Worm (Caenorhabditis elegans) whole organism, mixed stage, embryonic: ENCODE measurements around the gene elo-3.

Experiments
- M03D4.4 ChIP-seq: sonication (generic microtip); optimal IDR thresholded peaks from 2 replicates; lab custom pipeline; 2017; ENCODE audit warnings: mild to moderate bottlenecking, missing genetic modification characterization, missing compliant biosample characterization
- bed-3 ChIP-seq: fragments of 200-800 bp; sonication (Bioruptor generic); optimal IDR thresholded peaks from 3 replicates; lab custom pipeline; 2018; ENCODE audit warnings: mild to moderate bottlenecking, missing genetic modification characterization, moderate library complexity, missing compliant biosample characterization
- blmp-1 ChIP-seq: fragments of 150-350 bp; optimal IDR thresholded peaks from 2 replicates; lab custom pipeline; 2014; ENCODE audit warnings: missing biosample characterization, missing genetic modification characterization
- ceh-39 ChIP-seq: fragments of 150-350 bp; optimal IDR thresholded peaks from 2 replicates; lab custom pipeline; 2014; ENCODE audit warnings: missing biosample characterization, missing genetic modification characterization
- ceh-43 ChIP-seq: fragments of 200-800 bp; sonication (Bioruptor generic); optimal IDR thresholded peaks from 2 replicates; lab custom pipeline; 2018; ENCODE audit warnings: mild to moderate bottlenecking, missing genetic modification characterization, moderate library complexity, missing compliant biosample characterization
- ceh-83 ChIP-seq: fragments of 200-800 bp; sonication (Bioruptor generic); optimal IDR thresholded peaks from 2 replicates; lab custom pipeline; 2018; ENCODE audit warnings: mild to moderate bottlenecking, missing genetic modification characterization, missing compliant biosample characterization
- ces-1 ChIP-seq: fragments of 150-350 bp; optimal IDR thresholded peaks from 2 replicates; lab custom pipeline; 2014; ENCODE audit warnings: missing biosample characterization, missing genetic modification reagents, missing genetic modification characterization
- cnd-1 ChIP-seq: fragments of 200-800 bp; sonication (Bioruptor generic); optimal IDR thresholded peaks from 2 replicates; lab custom pipeline; 2018; ENCODE audit warnings: mild to moderate bottlenecking, missing genetic modification characterization, missing compliant biosample characterization
- drap-1 ChIP-seq: fragments of 200-800 bp; sonication (Bioruptor generic); optimal IDR thresholded peaks from 3 replicates; lab custom pipeline; 2018; ENCODE audit warnings: mild to moderate bottlenecking, missing genetic modification characterization, missing compliant biosample characterization
- elt-1 ChIP-seq: sonication (generic microtip); optimal IDR thresholded peaks from 2 replicates; lab custom pipeline; 2017; ENCODE audit warnings: missing genetic modification characterization, mild to moderate bottlenecking, missing compliant biosample characterization, antibody characterized with exemption, moderate library complexity, borderline replicate concordance; ENCODE audit not compliant: insufficient read depth
- flh-1 ChIP-seq: fragments of 200-800 bp; sonication (Bioruptor generic); optimal IDR thresholded peaks from 2 replicates; lab custom pipeline; 2018; ENCODE audit warnings: mild to moderate bottlenecking, missing genetic modification characterization, moderate library complexity, missing compliant biosample characterization
- ham-2 ChIP-seq: fragments of 200-800 bp; sonication (Bioruptor generic); optimal IDR thresholded peaks from 2 replicates; lab custom pipeline; 2018; ENCODE audit warnings: mild to moderate bottlenecking, missing genetic modification characterization, missing compliant biosample characterization
- hlh-1 ChIP-seq: fragments of 150-350 bp; optimal IDR thresholded peaks from 2 replicates; lab custom pipeline; 2014; ENCODE audit warnings: missing biosample characterization, missing genetic modification reagents, missing genetic modification characterization
- lin-13 ChIP-seq: fragments of 150-350 bp; optimal IDR thresholded peaks from 2 replicates; lab custom pipeline; 2014; ENCODE audit warnings: missing biosample characterization, missing genetic modification characterization
- lin-32 ChIP-seq: fragments of 200-800 bp; sonication (Bioruptor generic); optimal IDR thresholded peaks from 2 replicates; lab custom pipeline; 2018; ENCODE audit warnings: mild to moderate bottlenecking, missing genetic modification characterization, missing compliant biosample characterization
- lsy-2 ChIP-seq: fragments of 150-350 bp; optimal IDR thresholded peaks from 2 replicates; lab custom pipeline; 2014; ENCODE audit warnings: missing biosample characterization, missing genetic modification characterization
- mab-5 ChIP-seq: fragments of 150-350 bp; optimal IDR thresholded peaks from 2 replicates; lab custom pipeline; 2014; ENCODE audit warnings: missing biosample characterization, missing genetic modification characterization
- mep-1 ChIP-seq: fragments of 150-350 bp; optimal IDR thresholded peaks from 2 replicates; lab custom pipeline; 2017; ENCODE audit warnings: missing biosample characterization, missing genetic modification reagents, missing genetic modification characterization, inconsistent platforms
- mls-2 ChIP-seq: sonication (generic microtip); optimal IDR thresholded peaks from 2 replicates; lab custom pipeline; 2016; ENCODE audit warnings: mild to moderate bottlenecking, missing genetic modification characterization, moderate library complexity, missing compliant biosample characterization
- nhr-12 ChIP-seq: fragments of 150-350 bp; optimal IDR thresholded peaks from 2 replicates; lab custom pipeline; 2014; ENCODE audit warnings: missing biosample characterization, missing genetic modification characterization
- nhr-2 ChIP-seq: fragments of 150-350 bp; optimal IDR thresholded peaks from 2 replicates; lab custom pipeline; 2014; ENCODE audit warnings: missing biosample characterization, missing genetic modification characterization
- nhr-237 ChIP-seq: fragments of 150-350 bp; optimal IDR thresholded peaks from 2 replicates; lab custom pipeline; 2014; ENCODE audit warnings: missing biosample characterization, missing genetic modification characterization
- nhr-28 ChIP-seq: fragments of 150-350 bp; optimal IDR thresholded peaks from 2 replicates; lab custom pipeline; 2014; ENCODE audit warnings: missing biosample characterization, missing genetic modification characterization
- pha-4 ChIP-seq: fragments of 150-350 bp; optimal IDR thresholded peaks from 2 replicates; lab custom pipeline; 2018; ENCODE audit warnings: missing biosample characterization, missing genetic modification reagents, missing genetic modification characterization
- sptf-1 ChIP-seq: sonication (generic microtip); optimal IDR thresholded peaks from 2 replicates; lab custom pipeline; 2017; ENCODE audit warnings: mild to moderate bottlenecking, missing genetic modification characterization, moderate library complexity, missing compliant biosample characterization
- tbx-8 ChIP-seq: fragments of 200-800 bp; sonication (Bioruptor generic); optimal IDR thresholded peaks from 2 replicates; lab custom pipeline; 2018; ENCODE audit warnings: mild to moderate bottlenecking, missing genetic modification characterization, moderate library complexity, missing compliant biosample characterization
- unc-120 ChIP-seq: sonication (generic microtip); optimal IDR thresholded peaks from 2 replicates; lab custom pipeline; 2017; ENCODE audit warnings: missing genetic modification characterization, missing compliant biosample characterization; ENCODE audit not compliant: poor library complexity, severe bottlenecking
- unc-39 ChIP-seq: fragments of 150-350 bp; optimal IDR thresholded peaks from 2 replicates; lab custom pipeline; 2014; ENCODE audit warnings: missing biosample characterization, missing genetic modification characterization
- zip-8 ChIP-seq: fragments of 150-350 bp; optimal IDR thresholded peaks from 2 replicates; lab custom pipeline; 2014; ENCODE audit warnings: missing biosample characterization, missing genetic modification characterization
- ztf-11 ChIP-seq: fragments of 150-350 bp; optimal IDR thresholded peaks from 2 replicates; lab custom pipeline; 2014; ENCODE audit warnings: missing biosample characterization, missing genetic modification characterization

elo-3 gene

DNA sequence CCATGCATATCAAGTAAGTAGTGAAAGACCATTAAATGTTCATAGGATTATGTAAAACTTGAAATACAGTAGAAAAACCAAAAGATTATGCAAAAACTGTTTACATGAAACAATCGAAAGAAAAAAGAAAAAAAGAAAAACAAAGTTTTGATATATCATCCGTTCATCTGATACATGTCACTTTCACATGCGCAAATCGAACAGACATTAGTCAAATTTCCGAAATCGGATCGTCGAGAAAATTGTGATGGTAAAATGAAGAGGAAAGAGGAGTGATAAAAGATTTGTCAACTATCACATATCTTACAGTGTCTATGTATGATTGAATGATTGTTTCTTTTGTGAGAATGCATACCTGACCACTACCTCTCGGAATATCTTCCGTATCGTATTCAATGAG, 28.6 kb upstream of the elo-3 start:
- TF ChIP-seq mab-5 (tag; lab: Kevin White, UChicago) (no peak), pha-4 (tag; lab: Kevin White, UChicago) (no peak), sptf-1 (tag; lab: Kevin White, UChicago) (no peak), nhr-12 (tag; lab: Kevin White, UChicago) (no peak), lin-32 (GFP tag; lab: Kevin White, UChicago) (no peak), bed-3 (GFP tag; lab: Kevin White, UChicago) (no peak), ham-2 (GFP tag; lab: Kevin White, UChicago) (no peak), ceh-83 (GFP tag; lab: Kevin White, UChicago) (no peak), ceh-43 (GFP tag; lab: Kevin White, UChicago) (no peak), nhr-28 (tag; lab: Kevin White, UChicago) (no peak), ztf-11 (tag; lab: Kevin White, UChicago) (no peak), lin-13 (tag; lab: Kevin White, UChicago) (no peak)
- TF ChIP-seq, all 35 proteins: peak for 0

DNA sequence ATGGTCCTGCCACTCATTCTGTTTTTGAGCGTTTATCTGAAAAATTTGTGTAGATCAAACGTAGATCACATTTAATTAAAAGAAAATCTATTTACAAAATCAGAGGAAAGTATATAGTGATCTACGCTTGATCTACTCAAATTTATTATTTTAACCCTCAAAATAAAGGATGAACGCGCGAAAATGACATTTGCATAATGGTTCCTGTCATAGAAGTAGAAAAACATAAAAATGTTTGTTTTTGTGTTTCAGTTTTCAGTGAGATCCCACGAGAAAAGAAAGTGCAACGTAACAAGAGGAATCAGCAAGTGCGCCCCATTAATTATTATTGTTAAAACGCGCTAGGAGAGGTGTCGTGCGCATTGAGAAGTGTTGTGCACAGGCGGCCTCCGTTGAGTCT, 26.2 kb upstream of the elo-3 start:
- TF ChIP-seq ztf-11 (tag; lab: Kevin White, UChicago) (no peak), drap-1 (GFP tag; lab: Kevin White, UChicago) (no peak), elt-1 (tag; lab: Kevin White, UChicago) (no peak), lin-13 (tag; lab: Kevin White, UChicago) (no peak), nhr-2 (no peak)
- TF ChIP-seq, all 35 proteins: peak for 0

DNA sequence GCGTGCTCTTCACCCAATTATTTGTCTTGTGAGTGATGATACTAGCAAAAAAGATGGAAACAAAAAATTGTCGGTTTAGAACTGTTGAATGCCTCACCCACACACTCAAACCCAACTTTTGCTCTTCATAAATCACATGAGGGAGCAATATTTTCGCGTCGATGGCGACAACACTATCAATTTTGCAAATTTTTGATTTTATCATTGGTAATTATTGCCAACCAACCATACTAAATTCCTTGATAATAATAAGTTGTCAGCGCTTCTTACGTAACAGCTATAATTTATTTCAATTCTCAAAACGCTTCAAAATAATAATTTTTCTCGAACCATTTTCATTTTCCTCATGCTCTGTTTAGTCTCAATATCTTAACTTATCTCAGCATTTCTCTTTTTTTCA, 24.7 kb upstream of the elo-3 start:
- TF ChIP-seq zip-8 (tag; lab: Kevin White, UChicago) = no peak
- TF ChIP-seq cnd-1 (tag; lab: Kevin White, UChicago) = no peak
- no peak for TF ChIP-seq hlh-1 (tag; lab: Kevin White, UChicago)
- TF ChIP-seq nhr-2 = no peak
- no peak for TF ChIP-seq mep-1 (tag; lab: Kevin White, UChicago)
- TF ChIP-seq ceh-43 (GFP tag; lab: Kevin White, UChicago) = no peak
- no peak for TF ChIP-seq ces-1 (GFP tag; lab: Kevin White, UChicago)
- TF ChIP-seq unc-120 (tag; lab: Kevin White, UChicago) = no peak
- no peak for TF ChIP-seq blmp-1 (tag; lab: Kevin White, UChicago)
- TF ChIP-seq lsy-2 (tag; lab: Kevin White, UChicago) = no peak

DNA sequence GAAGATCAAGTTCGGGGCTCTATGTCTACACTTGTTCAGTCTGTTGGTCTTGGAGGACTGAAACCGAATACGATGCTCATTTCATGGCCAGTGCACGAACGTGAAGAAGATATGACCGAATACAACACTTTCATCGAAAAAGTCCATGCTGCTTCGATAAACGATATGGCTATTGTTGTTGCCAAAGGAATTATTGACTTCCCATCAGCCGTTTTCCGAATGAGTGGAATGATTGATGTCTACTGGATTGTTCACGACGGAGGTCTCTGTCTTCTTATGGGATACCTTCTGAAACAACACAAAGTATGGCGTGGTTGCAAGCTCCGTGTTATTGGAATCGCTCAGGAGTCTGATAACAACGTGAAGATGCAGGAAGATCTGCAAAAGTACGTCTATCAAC, 21.3 kb upstream of the elo-3 start:
- TF ChIP-seq nhr-2 = no peak
- TF ChIP-seq M03D4.4 (tag; lab: Kevin White, UChicago) = no peak
- no peak for TF ChIP-seq hlh-1 (tag; lab: Kevin White, UChicago)
- no peak for TF ChIP-seq nhr-12 (tag; lab: Kevin White, UChicago)
- no peak for TF ChIP-seq nhr-237
- no peak for TF ChIP-seq ceh-39
- no peak for TF ChIP-seq blmp-1 (tag; lab: Kevin White, UChicago)
- no peak for TF ChIP-seq tbx-8 (GFP tag; lab: Kevin White, UChicago)
- no peak for TF ChIP-seq lin-13 (tag; lab: Kevin White, UChicago)
- no peak for TF ChIP-seq mls-2 (tag; lab: Kevin White, UChicago)
- no peak for TF ChIP-seq ham-2 (GFP tag; lab: Kevin White, UChicago)
- TF ChIP-seq lsy-2 (tag; lab: Kevin White, UChicago) = no peak
- no peak for TF ChIP-seq ztf-11 (tag; lab: Kevin White, UChicago)
- TF ChIP-seq mep-1 (tag; lab: Kevin White, UChicago) = no peak
- TF ChIP-seq flh-1 (GFP tag; lab: Kevin White, UChicago) = no peak

DNA sequence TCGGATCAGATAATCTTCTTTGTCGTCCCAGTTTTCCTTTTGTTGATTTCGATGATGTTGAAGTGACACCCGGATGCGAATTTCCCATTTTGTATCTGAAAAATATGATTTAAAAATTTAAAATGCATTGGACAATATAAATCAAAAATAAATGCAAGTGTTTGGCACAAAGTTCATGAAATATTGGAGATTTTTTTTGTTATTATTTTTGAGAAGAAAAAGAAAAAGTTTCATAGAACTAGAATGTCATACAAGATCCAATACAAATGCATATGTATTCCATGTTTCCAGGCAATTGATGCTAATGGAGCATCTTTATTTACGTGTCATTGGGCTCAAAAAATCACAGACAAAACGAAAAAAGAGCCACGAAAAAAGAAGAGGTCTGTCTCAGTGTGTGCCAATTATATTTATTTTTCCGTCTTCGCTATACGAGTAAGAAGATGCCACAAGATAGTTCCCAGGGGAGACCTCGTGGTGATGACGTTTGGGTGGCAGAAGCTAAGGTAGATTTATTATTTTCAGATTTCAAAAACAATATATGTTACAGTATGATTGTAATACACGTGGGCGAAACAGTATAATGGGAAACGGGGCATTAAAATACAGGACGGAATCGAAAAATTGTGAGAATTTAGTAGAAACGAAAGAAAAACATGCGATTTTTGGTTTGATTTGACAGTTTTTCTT, 18.0 kb upstream of the elo-3 start, which contains the start of the genes glb-23 and R13A1.1:
TSS of gene glb-23 (minus strand) at position 101 of the 690 bp plus-strand sequence.
TSS of gene R13A1.1 (plus strand) at position 640 of the 690 bp plus-strand sequence.
- TF ChIP-seq ces-1 (GFP tag; lab: Kevin White, UChicago) = no peak
- TF ChIP-seq bed-3 (GFP tag; lab: Kevin White, UChicago) = no peak
- TF ChIP-seq nhr-2 = no peak
- TF ChIP-seq sptf-1 (tag; lab: Kevin White, UChicago) = no peak
- no peak for TF ChIP-seq drap-1 (GFP tag; lab: Kevin White, UChicago)
- TF ChIP-seq nhr-12 (tag; lab: Kevin White, UChicago) = no peak
- no peak for TF ChIP-seq ztf-11 (tag; lab: Kevin White, UChicago)
- TF ChIP-seq ham-2 (GFP tag; lab: Kevin White, UChicago) = no peak
- no peak for TF ChIP-seq unc-39
- no peak for TF ChIP-seq ceh-83 (GFP tag; lab: Kevin White, UChicago)
- TF ChIP-seq, all 35 proteins: peak for 0
